Worm (Caenorhabditis elegans) whole organism, young adult: ENCODE results near the gene atx-2.

Experiments used
- B0019.2 ChIP-seq: fragments of 200-800 bp; sonication (Bioruptor generic); conservative IDR thresholded peaks from 2 replicates; pipeline ENCODE4 v1.3.6; 2022; ENCODE audit warnings: missing genetic modification reagents, missing genetic modification characterization, missing compliant biosample characterization
- B0336.3 ChIP-seq: fragments of 200-800 bp; sonication (Bioruptor generic); IDR thresholded peaks from 2 replicates; pipeline ENCODE4 v1.3.6; 2022; ENCODE audit warnings: missing genetic modification characterization, missing compliant biosample characterization
- F10E7.11 ChIP-seq: sonication (generic microtip); optimal IDR thresholded peaks from 2 replicates; lab custom pipeline; 2017; ENCODE audit warnings: mild to moderate bottlenecking, missing genetic modification characterization, moderate library complexity, missing compliant biosample characterization
- F22D6.2 ChIP-seq: sonication (generic microtip); optimal IDR thresholded peaks from 2 replicates; lab custom pipeline; 2016; ENCODE audit warnings: mild to moderate bottlenecking, missing genetic modification characterization, missing compliant biosample characterization
- F33H1.4 ChIP-seq: fragments of 200-800 bp; sonication (Bioruptor generic); IDR thresholded peaks from 2 replicates; pipeline ENCODE4 v1.3.6; 2022; ENCODE audit warnings: missing genetic modification reagents, missing genetic modification characterization, missing compliant biosample characterization
- F49E8.2 ChIP-seq: sonication (generic microtip); optimal IDR thresholded peaks from 3 replicates; lab custom pipeline; 2017; ENCODE audit warnings: missing genetic modification characterization, mild to moderate bottlenecking, missing compliant biosample characterization, antibody characterized with exemption, moderate library complexity; ENCODE audit not compliant: insufficient read depth
- F57A8.1 ChIP-seq: fragments of 200-800 bp; sonication (Bioruptor generic); optimal IDR thresholded peaks from 2 replicates; lab custom pipeline; 2018; ENCODE audit warnings: mild to moderate bottlenecking, missing genetic modification characterization, moderate library complexity, missing compliant biosample characterization
- F57C9.4 ChIP-seq: sonication (generic microtip); optimal IDR thresholded peaks from 2 replicates; lab custom pipeline; 2017; ENCODE audit warnings: mild to moderate bottlenecking, missing genetic modification characterization, missing compliant biosample characterization
- T07F8.4 ChIP-seq: sonication (generic microtip); optimal IDR thresholded peaks from 2 replicates; lab custom pipeline; 2016; ENCODE audit warnings: mild to moderate bottlenecking, missing genetic modification characterization, moderate library complexity, missing compliant biosample characterization
- Y53G8AR.9 ChIP-seq: fragments of 200-800 bp; sonication (Bioruptor generic); conservative IDR thresholded peaks from 2 replicates; pipeline ENCODE4 v1.3.6; 2022; ENCODE audit warnings: missing genetic modification reagents, missing genetic modification characterization, missing compliant biosample characterization
- Y56A3A.18 ChIP-seq: fragments of 200-800 bp; sonication (Bioruptor generic); IDR thresholded peaks from 2 replicates; pipeline ENCODE4 v1.3.6; 2022; ENCODE audit warnings: missing genetic modification reagents, missing genetic modification characterization, missing compliant biosample characterization
- ZK185.1 ChIP-seq: sonication (generic microtip); optimal IDR thresholded peaks from 2 replicates; lab custom pipeline; 2016; ENCODE audit warnings: mild to moderate bottlenecking, missing genetic modification characterization, missing compliant biosample characterization; ENCODE audit not compliant: poor library complexity, severe bottlenecking
- attf-6 ChIP-seq: fragments of 200-800 bp; sonication (Bioruptor generic); IDR thresholded peaks from 2 replicates; pipeline ENCODE4 v1.3.6; 2022; ENCODE audit warnings: missing genetic modification reagents, missing genetic modification characterization, missing compliant biosample characterization
- bed-1 ChIP-seq: fragments of 200-800 bp; sonication (Bioruptor generic); IDR thresholded peaks from 2 replicates; pipeline ENCODE4 v1.3.6; 2022; ENCODE audit warnings: missing genetic modification reagents, missing genetic modification characterization, missing compliant biosample characterization
- ccch-3 ChIP-seq: fragments of 200-800 bp; sonication (Bioruptor generic); optimal IDR thresholded peaks from 2 replicates; lab custom pipeline; 2018; ENCODE audit warnings: mild to moderate bottlenecking, missing genetic modification characterization, missing compliant biosample characterization
- cebp-1 ChIP-seq, 2 experiments: fragments of 200-800 bp in 1 of 2; sonication (Bioruptor generic) in 1 of 2; sonication (generic microtip) in 1 of 2; IDR thresholded peaks in 1 of 2; optimal IDR thresholded peaks in 1 of 2; 2 replicates each; pipeline versions ENCODE4 v1.3.6 to Lab custom; 2017 to 2022; ENCODE audit warnings: missing compliant biosample characterization in 2 of 2, missing genetic modification characterization in 2 of 2, mild to moderate bottlenecking in 1 of 2, missing genetic modification reagents in 1 of 2, moderate library complexity in 1 of 2
- die-1 ChIP-seq: sonication (generic microtip); optimal IDR thresholded peaks from 2 replicates; lab custom pipeline; 2016; ENCODE audit warnings: missing genotype, mild to moderate bottlenecking, missing genetic modification characterization, missing compliant biosample characterization
- dpl-1 ChIP-seq: fragments of 150-350 bp; optimal IDR thresholded peaks from 2 replicates; lab custom pipeline; 2014; ENCODE audit warnings: missing biosample characterization, missing genetic modification reagents, missing genetic modification characterization
- efl-1 ChIP-seq: fragments of 150-350 bp; optimal IDR thresholded peaks from 2 replicates; lab custom pipeline; 2014; ENCODE audit warnings: missing biosample characterization, missing genetic modification reagents, missing genetic modification characterization
- ekl-4 ChIP-seq: fragments of 200-800 bp; sonication (Bioruptor generic); IDR thresholded peaks from 2 replicates; pipeline ENCODE4 v1.3.6; 2022; ENCODE audit warnings: missing genetic modification reagents, missing genetic modification characterization, missing compliant biosample characterization
- hmg-1.2 ChIP-seq: fragments of 200-800 bp; sonication (Bioruptor generic); IDR thresholded peaks from 2 replicates; pipeline ENCODE4 v1.3.6; 2022; ENCODE audit warnings: missing genetic modification reagents, missing genetic modification characterization, missing compliant biosample characterization
- let-526 ChIP-seq: fragments of 200-800 bp; sonication (Bioruptor generic); IDR thresholded peaks from 2 replicates; pipeline ENCODE4 v1.3.6; 2022; ENCODE audit warnings: missing genetic modification reagents, missing genetic modification characterization, missing compliant biosample characterization
- madf-10 ChIP-seq: sonication (generic microtip); optimal IDR thresholded peaks from 2 replicates; lab custom pipeline; 2016; ENCODE audit warnings: mild to moderate bottlenecking, missing genetic modification characterization, missing compliant biosample characterization
- madf-3 ChIP-seq: fragments of 200-800 bp; sonication (Bioruptor generic); IDR thresholded peaks from 2 replicates; pipeline ENCODE4 v1.3.6; 2022; ENCODE audit warnings: missing genetic modification reagents, missing genetic modification characterization, missing compliant biosample characterization
- madf-6 ChIP-seq: fragments of 200-800 bp; sonication (Bioruptor generic); IDR thresholded peaks from 2 replicates; pipeline ENCODE4 v1.3.6; 2022; ENCODE audit warnings: missing genetic modification reagents, missing genetic modification characterization, missing compliant biosample characterization
- madf-8 ChIP-seq: fragments of 200-800 bp; sonication (Bioruptor generic); conservative IDR thresholded peaks from 2 replicates; pipeline ENCODE4 v1.3.6; 2022; ENCODE audit warnings: missing genetic modification reagents, missing genetic modification characterization, missing compliant biosample characterization
- mcd-1 ChIP-seq: fragments of 200-800 bp; sonication (Bioruptor generic); IDR thresholded peaks from 2 replicates; pipeline ENCODE4 v1.3.6; 2022; ENCODE audit warnings: missing genetic modification reagents, missing genetic modification characterization, missing compliant biosample characterization
- mel-28 ChIP-seq: sonication (generic microtip); optimal IDR thresholded peaks from 2 replicates; lab custom pipeline; 2016; ENCODE audit warnings: borderline replicate concordance, mild to moderate bottlenecking, missing genetic modification characterization, missing compliant biosample characterization
- mxl-1 ChIP-seq: sonication (generic microtip); optimal IDR thresholded peaks from 2 replicates; lab custom pipeline; 2016; ENCODE audit warnings: missing genetic modification characterization, missing compliant biosample characterization
- nfya-1 ChIP-seq: sonication (generic microtip); optimal IDR thresholded peaks from 2 replicates; lab custom pipeline; 2017; ENCODE audit warnings: antibody characterized with exemption, missing compliant biosample characterization, missing genetic modification characterization, borderline replicate concordance; ENCODE audit not compliant: insufficient read depth
- nhr-120 ChIP-seq: fragments of 200-800 bp; sonication (Bioruptor generic); IDR thresholded peaks from 2 replicates; pipeline ENCODE4 v1.3.6; 2022; ENCODE audit warnings: missing genetic modification characterization, missing compliant biosample characterization
- pbrm-1 ChIP-seq: fragments of 200-800 bp; sonication (Bioruptor generic); IDR thresholded peaks from 2 replicates; pipeline ENCODE4 v1.3.6; 2022; ENCODE audit warnings: missing genetic modification reagents, missing genetic modification characterization, missing compliant biosample characterization
- rec-8 ChIP-seq, 2 experiments: sonication (generic microtip); optimal IDR thresholded peaks; 2 replicates each; lab custom pipeline; 2016; ENCODE audit warnings: mild to moderate bottlenecking in 2 of 2, missing genetic modification characterization in 2 of 2, missing genetic modification reagents in 2 of 2, missing genotype in 2 of 2, missing biosample characterization in 1 of 2, missing compliant biosample characterization in 1 of 2, moderate library complexity in 1 of 2
- repo-1 ChIP-seq: sonication (generic microtip); optimal IDR thresholded peaks from 2 replicates; lab custom pipeline; 2017; ENCODE audit warnings: mild to moderate bottlenecking, missing genetic modification characterization, missing compliant biosample characterization
- sdz-38 ChIP-seq: sonication (generic microtip); optimal IDR thresholded peaks from 2 replicates; lab custom pipeline; 2016; ENCODE audit warnings: missing genotype, missing genetic modification characterization, missing compliant biosample characterization
- sea-2 ChIP-seq: fragments of 200-800 bp; sonication (Bioruptor generic); IDR thresholded peaks from 2 replicates; pipeline ENCODE4 v1.3.6; 2022; ENCODE audit warnings: missing genetic modification characterization, missing compliant biosample characterization
- snpc-1.1 ChIP-seq: sonication (generic microtip); optimal IDR thresholded peaks from 2 replicates; lab custom pipeline; 2017; ENCODE audit warnings: missing genetic modification characterization, mild to moderate bottlenecking, missing compliant biosample characterization, antibody characterized with exemption, moderate library complexity, missing genotype, missing genetic modification reagents; ENCODE audit not compliant: insufficient read depth
- snpc-1.3 ChIP-seq: sonication (generic microtip); optimal IDR thresholded peaks from 2 replicates; lab custom pipeline; 2017; ENCODE audit warnings: missing genetic modification characterization, mild to moderate bottlenecking, missing compliant biosample characterization, antibody characterized with exemption, moderate library complexity, missing genotype, missing genetic modification reagents; ENCODE audit not compliant: insufficient read depth
- snpc-4 ChIP-seq, 5 experiments: fragments of 150-350 bp in 1 of 5; sonication (generic microtip) in 4 of 5; optimal IDR thresholded peaks; 2 replicates each; lab custom pipeline; 2014 to 2018; ENCODE audit warnings: missing genetic modification characterization in 5 of 5, missing biosample characterization in 3 of 5, antibody characterized with exemption in 2 of 5, mild to moderate bottlenecking in 2 of 5, missing compliant biosample characterization in 2 of 5, missing genotype in 2 of 5, moderate library complexity in 2 of 5, missing genetic modification reagents in 1 of 5
- tbp1 ChIP-seq: fragments of 200-800 bp; sonication (Bioruptor generic); optimal IDR thresholded peaks from 2 replicates; lab custom pipeline; 2018; ENCODE audit warnings: mild to moderate bottlenecking, missing genetic modification characterization, missing compliant biosample characterization
- tbx-9 ChIP-seq: sonication (generic microtip); optimal IDR thresholded peaks from 2 replicates; lab custom pipeline; 2016; ENCODE audit warnings: borderline replicate concordance, missing genetic modification characterization, inconsistent platforms, missing compliant biosample characterization
- tlf-1 ChIP-seq: fragments of 200-800 bp; sonication (Bioruptor generic); optimal IDR thresholded peaks from 2 replicates; lab custom pipeline; 2018; ENCODE audit warnings: mild to moderate bottlenecking, missing genetic modification characterization, missing compliant biosample characterization
- unc-62 ChIP-seq: fragments of 150-350 bp; optimal IDR thresholded peaks from 2 replicates; lab custom pipeline; 2014; ENCODE audit warnings: missing biosample characterization, missing genetic modification reagents, missing genetic modification characterization
- zim-3 ChIP-seq: sonication (generic microtip); optimal IDR thresholded peaks from 2 replicates; lab custom pipeline; 2017; ENCODE audit warnings: mild to moderate bottlenecking, missing genetic modification characterization, moderate library complexity, missing compliant biosample characterization
- ztf-22 ChIP-seq: fragments of 200-800 bp; sonication (Bioruptor generic); optimal IDR thresholded peaks from 2 replicates; lab custom pipeline; 2018; ENCODE audit warnings: mild to moderate bottlenecking, missing genetic modification characterization, moderate library complexity, missing compliant biosample characterization
- ztf-25 ChIP-seq: fragments of 200-800 bp; sonication (Bioruptor generic); IDR thresholded peaks from 2 replicates; pipeline ENCODE4 v1.3.6; 2022; ENCODE audit warnings: missing genetic modification reagents, missing genetic modification characterization, missing compliant biosample characterization

atx-2 gene

DNA sequence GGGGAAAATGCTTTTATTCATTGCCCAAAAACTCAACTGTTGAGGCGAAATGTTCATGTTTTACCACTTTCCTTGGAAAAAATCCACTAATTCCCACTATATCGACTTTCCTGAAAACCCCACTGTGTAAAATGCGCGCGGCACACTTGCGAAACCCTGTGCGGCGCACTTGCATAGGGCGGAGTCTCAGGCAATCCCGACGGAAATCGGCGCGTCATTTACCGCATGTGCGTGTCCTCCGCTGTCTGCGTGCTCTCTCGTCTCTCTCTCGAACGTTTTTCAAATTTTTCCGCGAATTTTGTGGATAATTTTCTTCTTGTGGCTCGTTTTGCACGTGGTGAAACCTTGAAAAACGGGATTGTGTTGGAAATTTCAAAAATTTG, at the start of gene atx-2:
Gene atx-2 (plus strand): TSS at position 226 of the 383 bp plus-strand sequence.
- TF ChIP-seq snpc-1.1 (peak; percentile 71), snpc-4 (GFP tag; optimal IDR thresholded peaks at IDR 0.05; lab: Kevin White, UChicago) (peak; percentile 69), snpc-4 (tag; optimal IDR thresholded peaks at IDR 0.05; lab: Kevin White, UChicago) (peak; percentile 6 to 84 (median 62)), ZK185.1 (tag; lab: Kevin White, UChicago) (peak; percentile 96), F10E7.11 (tag; lab: Kevin White, UChicago) (peak; percentile 66), unc-62 (GFP tag; lab: Kevin White, UChicago) (no peak), cebp-1 (GFP tag; IDR thresholded peaks at IDR 0.05; lab: Robert Waterston, UW) (peak; percentile 82), cebp-1 (tag; optimal IDR thresholded peaks at IDR 0.05; lab: Kevin White, UChicago) (peak; percentile 95), madf-8 (GFP tag; lab: Robert Waterston, UW) (peak; percentile 61), ztf-22 (peak; percentile 42), F33H1.4 (peak; percentile 71), madf-3 (GFP tag; lab: Robert Waterston, UW) (peak; percentile 92), efl-1 (GFP tag; lab: Kevin White, UChicago) (peak; percentile 77), attf-6 (peak; percentile 79), pbrm-1 (GFP tag; lab: Robert Waterston, UW) (peak; percentile 95), mcd-1 (peak; percentile 96), sdz-38 (no peak), Y56A3A.18 (GFP tag; lab: Robert Waterston, UW) (no peak), mxl-1 (tag; lab: Kevin White, UChicago) (peak; percentile 42), nhr-120 (GFP tag; lab: Robert Waterston, UW) (no peak), tbx-9 (tag; lab: Kevin White, UChicago) (no peak), B0336.3 (GFP tag; lab: Robert Waterston, UW) (peak; percentile 86), ztf-25 (GFP tag; lab: Robert Waterston, UW) (peak; percentile 96), F57C9.4 (tag; lab: Kevin White, UChicago) (no peak), rec-8 (tag; optimal IDR thresholded peaks at IDR 0.05; lab: Kevin White, UChicago) (peak; percentile 76 to 94), hmg-1.2 (peak; percentile 83), tlf-1 (GFP tag; lab: Kevin White, UChicago) (peak; percentile 82), let-526 (GFP tag; lab: Robert Waterston, UW) (peak; percentile 67; the same call in 1 of the 2 replicates), F22D6.2 (tag; lab: Kevin White, UChicago) (peak; percentile 78), F49E8.2 (tag; lab: Kevin White, UChicago) (peak; percentile 86), madf-10 (tag; lab: Kevin White, UChicago) (peak; percentile 89), snpc-1.3 (tag; lab: Kevin White, UChicago) (peak; percentile 58), madf-6 (GFP tag; lab: Robert Waterston, UW) (peak; percentile 89), die-1 (tag; lab: Kevin White, UChicago) (peak; percentile 90), B0019.2 (peak; percentile 50; the same call in 1 of the 2 replicates), bed-1 (no peak), nfya-1 (tag; lab: Kevin White, UChicago) (no peak), ccch-3 (GFP tag; lab: Kevin White, UChicago) (no peak), sea-2 (0 out of 2 replicates have a peak, but pooled peaks have one; percentile 70), tbp1 (GFP tag; lab: Kevin White, UChicago) (peak; percentile 72), ekl-4 (GFP tag; lab: Robert Waterston, UW) (peak; percentile 84), Y53G8AR.9 (peak; percentile 87), zim-3 (peak; percentile 93), repo-1 (peak; percentile 81), dpl-1 (GFP tag; lab: Kevin White, UChicago) (peak; percentile 35), F57A8.1 (GFP tag; lab: Kevin White, UChicago) (no peak), T07F8.4 (tag; lab: Kevin White, UChicago) (peak; percentile 1), mel-28 (tag; lab: Kevin White, UChicago) (peak; percentile 76)
